Fruit fly (Drosophila melanogaster) whole organism, adult: ENCODE data around the gene CG4629.

Source experiments
- CG12768 ChIP-seq: fragments of 200-800 bp; sonication (Bioruptor generic); optimal IDR thresholded peaks from 2 replicates; lab custom pipeline; 2017; ENCODE audit warnings: missing biosample characterization, missing genetic modification characterization, mild to moderate bottlenecking, moderate library complexity, missing genetic modification reagents
- CG14711 ChIP-seq: fragments of 200-800 bp; sonication (Bioruptor generic); optimal IDR thresholded peaks from 2 replicates; lab custom pipeline; 2018; ENCODE audit warnings: missing biosample characterization, mild to moderate bottlenecking, missing genetic modification characterization, moderate library complexity
- CG7101 ChIP-seq: fragments of 200-800 bp; sonication (Bioruptor generic); optimal IDR thresholded peaks from 2 replicates; lab custom pipeline; 2018; ENCODE audit warnings: missing biosample characterization, mild to moderate bottlenecking, missing genetic modification characterization, moderate library complexity
- Crg-1 ChIP-seq: fragments of 200-800 bp; sonication (Bioruptor generic); optimal IDR thresholded peaks from 2 replicates; lab custom pipeline; 2016; ENCODE audit warnings: missing biosample characterization, missing genetic modification characterization
- Hr96 ChIP-seq: fragments of 200-800 bp; sonication (Bioruptor generic); optimal IDR thresholded peaks from 2 replicates; lab custom pipeline; 2016; ENCODE audit warnings: missing biosample characterization, missing genetic modification characterization
- Mnt ChIP-seq: fragments of 200-800 bp; sonication (Bioruptor generic); optimal IDR thresholded peaks from 2 replicates; lab custom pipeline; 2016; ENCODE audit warnings: missing biosample characterization, mild to moderate bottlenecking, missing genetic modification characterization
- kay ChIP-seq: fragments of 200-800 bp; sonication (Bioruptor generic); peaks from one replicate; lab custom pipeline; 2016; ENCODE audit warnings: missing biosample characterization, missing genetic modification characterization, borderline replicate concordance
- ovo ChIP-seq: fragments of 200-800 bp; sonication (Bioruptor generic); optimal IDR thresholded peaks from 2 replicates; lab custom pipeline; 2016; ENCODE audit warnings: missing biosample characterization, missing genetic modification characterization
- pad ChIP-seq: fragments of 200-800 bp; sonication (Bioruptor generic); optimal IDR thresholded peaks from 3 replicates; lab custom pipeline; 2017; ENCODE audit warnings: missing biosample characterization, missing genetic modification characterization, mild to moderate bottlenecking, moderate library complexity, missing genetic modification reagents
- toe ChIP-seq: fragments of 200-800 bp; sonication (Bioruptor generic); optimal IDR thresholded peaks from 2 replicates; lab custom pipeline; 2016; ENCODE audit warnings: missing biosample characterization, missing genetic modification characterization

dm6 chr2L:1048427-1048826, 53.9 kb downstream of the CG4629 start:
- TF ChIP-seq CG7101 (peak; percentile 2), kay (GFP tag; lab: Kevin White, UChicago) (no peak), Mnt (no peak), CG14711 (tag; lab: Kevin White, UChicago) (no peak), Crg-1 (GFP tag; lab: Kevin White, UChicago) (no peak), pad (GFP tag; lab: Kevin White, UChicago) (no peak), ovo (no peak), CG12768 (GFP tag; lab: Kevin White, UChicago) (peak; percentile 50), Hr96 (GFP tag; lab: Kevin White, UChicago) (no peak), toe (GFP tag; lab: Kevin White, UChicago) (peak; percentile 32)
